Fruit fly (Drosophila melanogaster): ENCODE data around the gene Esp.

DNA sequence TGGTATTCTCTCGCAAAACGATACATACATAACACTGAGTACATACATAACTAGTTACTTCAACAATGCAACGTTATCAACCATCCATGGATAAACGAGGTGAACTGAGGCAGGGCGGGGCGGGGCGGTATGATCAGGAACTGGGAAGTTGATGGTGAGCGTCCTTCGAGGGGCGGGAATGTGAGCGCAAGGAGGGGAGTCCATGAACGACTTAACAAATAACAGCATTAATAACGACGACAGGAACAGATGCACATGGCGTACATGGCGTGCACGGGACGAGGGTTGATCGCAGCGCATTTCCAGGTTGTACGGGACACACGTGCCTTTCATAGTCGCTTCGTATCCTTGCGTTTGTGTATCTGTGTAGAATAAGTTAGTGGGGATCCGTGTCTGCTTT, 26.2 kb downstream of the Esp start:
- TF ChIP-seq D19B (GFP tag; optimal IDR thresholded peaks at IDR 0.05) (no peak), CG7372 (GFP tag; IDR thresholded peaks at IDR 0.05) (no peak), jumu (GFP tag; optimal IDR thresholded peaks at IDR 0.05) (no peak), Dref (GFP tag; IDR thresholded peaks at IDR 0.05) (no peak), eyg (GFP tag; optimal IDR thresholded peaks at IDR 0.05) (no peak), CG4730 (GFP tag; IDR thresholded peaks at IDR 0.05) (no peak), CG1832 (GFP tag; optimal IDR thresholded peaks at IDR 0.05) (no peak), CTCF (GFP tag; optimal IDR thresholded peaks at IDR 0.05) (no peak)
